Fruit fly (Drosophila melanogaster): ENCODE data around the gene CG31523.

Gene CG31523

DNA sequence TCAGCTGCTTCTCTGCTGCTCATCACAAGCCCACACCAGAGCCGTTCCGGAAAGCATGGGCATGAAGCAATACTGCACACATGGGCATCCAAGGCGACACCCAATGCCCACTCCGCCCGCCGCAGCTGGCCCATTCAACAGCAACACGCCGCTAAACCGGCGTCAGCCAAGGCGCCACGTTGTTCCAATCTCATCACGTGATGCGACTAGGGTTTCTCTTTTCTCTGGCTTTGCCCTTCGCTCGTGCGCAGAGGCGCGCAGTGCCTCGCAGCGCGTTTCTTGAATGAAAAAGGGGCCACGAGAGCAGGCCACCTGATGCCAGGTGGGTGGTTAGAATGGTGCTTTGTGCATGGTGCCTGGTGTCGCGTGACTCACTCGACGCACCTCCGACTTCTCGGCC lies 29.8 kb downstream of the CG31523 start (continued):
- TF ChIP-seq Dll (GFP tag; IDR thresholded peaks at IDR 0.05; ENCODE audit: partially characterized antibody) (0 out of 4 replicates have a peak, but pooled peaks have one; percentile 28), NC2β (GFP tag; optimal IDR thresholded peaks at IDR 0.05) (no peak), CG1647 (GFP tag; optimal IDR thresholded peaks at IDR 0.05) (no peak), salm (tag; optimal IDR thresholded peaks at IDR 0.05) (no peak), CG15696 (tag; optimal IDR thresholded peaks at IDR 0.05) (no peak), CG7928 (GFP tag; optimal IDR thresholded peaks at IDR 0.05) (no peak), CG7357 (GFP tag; IDR thresholded peaks at IDR 0.05) (no peak), Nf-YC (tag; optimal IDR thresholded peaks at IDR 0.05) (no peak), Oli (tag; optimal IDR thresholded peaks at IDR 0.05) (no peak), CG16779 (GFP tag; IDR thresholded peaks at IDR 0.05) (no peak), Awh (GFP tag; IDR thresholded peaks at IDR 0.05) (no peak), ham (GFP tag; IDR thresholded peaks at IDR 0.05) (no peak), Spps (tag; optimal IDR thresholded peaks at IDR 0.05) (no peak), CG10959 (GFP tag; IDR thresholded peaks at IDR 0.05) (no peak), CG1233 (GFP tag; optimal IDR thresholded peaks at IDR 0.05) (no peak), hkb (optimal IDR thresholded peaks at IDR 0.05) (no peak), hkb (GFP tag; IDR thresholded peaks at IDR 0.05) (peak; percentile 27; the same call in 1 of the 2 replicates), sim (GFP tag; IDR thresholded peaks at IDR 0.05) (0 out of 2 replicates have a peak, but pooled peaks have one; percentile 25), fd102C (GFP tag; optimal IDR thresholded peaks at IDR 0.05) (no peak), H2.0 (GFP tag; IDR thresholded peaks at IDR 0.05) (no peak), CG11093 (GFP tag; IDR thresholded peaks at IDR 0.05) (no peak), fd64A (GFP tag; optimal IDR thresholded peaks at IDR 0.05) (no peak), mirr (GFP tag; optimal IDR thresholded peaks at IDR 0.05) (no peak), Sry-δ (GFP tag; optimal IDR thresholded peaks at IDR 0.05) (no peak), D (optimal IDR thresholded peaks at IDR 0.05) (no peak), D (GFP tag; optimal IDR thresholded peaks at IDR 0.05) (no peak), sens-2 (GFP tag; IDR thresholded peaks at IDR 0.05) (no peak), gce (GFP tag; IDR thresholded peaks at IDR 0.05) (no peak), Adf1 (GFP tag; IDR thresholded peaks at IDR 0.05) (peak; percentile 33; the same call in 1 of the 2 replicates), z (GFP tag; IDR thresholded peaks at IDR 0.05) (0 out of 3 replicates have a peak, but pooled peaks have one; percentile 11), maf-S (GFP tag; optimal IDR thresholded peaks at IDR 0.05) (no peak), CG10321 (GFP tag; IDR thresholded peaks at IDR 0.05) (no peak), CG5245 (GFP tag; optimal IDR thresholded peaks at IDR 0.05) (no peak), gro (GFP tag; optimal IDR thresholded peaks at IDR 0.05) (no peak), otp (GFP tag; IDR thresholded peaks at IDR 0.05) (no peak), Dbx (GFP tag; IDR thresholded peaks at IDR 0.05) (no peak), lov (optimal IDR thresholded peaks at IDR 0.05) (no peak), lov (GFP tag; IDR thresholded peaks at IDR 0.05) (no peak), CG34224 (GFP tag; IDR thresholded peaks at IDR 0.05; ENCODE audit: partially characterized antibody) (0 out of 3 replicates have a peak, but pooled peaks have one; percentile 23), Poxn (GFP tag; IDR thresholded peaks at IDR 0.05) (no peak), usp (GFP tag; optimal IDR thresholded peaks at IDR 0.05) (no peak), CG6689 (GFP tag; IDR thresholded peaks at IDR 0.05) (no peak), scrt (GFP tag; optimal IDR thresholded peaks at IDR 0.05) (peak; percentile 56), ssp (GFP tag; IDR thresholded peaks at IDR 0.05) (no peak), slp2 (GFP tag; optimal IDR thresholded peaks at IDR 0.05) (no peak), CG17361 (GFP tag; IDR thresholded peaks at IDR 0.05) (no peak), Xrp1 (GFP tag; IDR thresholded peaks at IDR 0.05) (no peak), chinmo (GFP tag; IDR thresholded peaks at IDR 0.05; ENCODE audit: partially characterized antibody) (no peak), CrebB (tag; optimal IDR thresholded peaks at IDR 0.05) (no peak), CG1602 (GFP tag; optimal IDR thresholded peaks at IDR 0.05) (no peak), CG15479 (GFP tag; optimal IDR thresholded peaks at IDR 0.05) (no peak), eve (GFP tag; optimal IDR thresholded peaks at IDR 0.05) (no peak), cwo (GFP tag; optimal IDR thresholded peaks at IDR 0.05) (peak; percentile 91), bcd (GFP tag; optimal IDR thresholded peaks at IDR 0.05) (no peak)
